Fruit fly (Drosophila melanogaster) whole organism: ENCODE measurements around the gene CG4839.

Experiments
- CG8478 ChIP-seq: fragments of >200 bp; optimal IDR thresholded peaks from 2 replicates; lab custom pipeline; 2018; ENCODE audit warnings: inconsistent platforms
- Dll ChIP-seq: fragments of >200 bp; optimal IDR thresholded peaks from 2 replicates; lab custom pipeline; 2017
- EcR ChIP-seq, 2 experiments: fragments of >200 bp; optimal IDR thresholded peaks; 2 replicates each; lab custom pipeline; 2017; ENCODE audit warnings: missing biosample characterization in 2 of 2, missing genetic modification characterization in 2 of 2, missing genetic modification reagents in 2 of 2
- pan ChIP-seq: fragments of >200 bp; optimal IDR thresholded peaks from 2 replicates; lab custom pipeline; 2017
- psq ChIP-seq: fragments of >200 bp; optimal IDR thresholded peaks from 2 replicates; lab custom pipeline; 2017
- usp ChIP-seq: fragments of >200 bp; optimal IDR thresholded peaks from 2 replicates; lab custom pipeline; 2017; ENCODE audit warnings: missing biosample characterization, missing genetic modification characterization, mixed read lengths

CG4839 gene

DNA sequence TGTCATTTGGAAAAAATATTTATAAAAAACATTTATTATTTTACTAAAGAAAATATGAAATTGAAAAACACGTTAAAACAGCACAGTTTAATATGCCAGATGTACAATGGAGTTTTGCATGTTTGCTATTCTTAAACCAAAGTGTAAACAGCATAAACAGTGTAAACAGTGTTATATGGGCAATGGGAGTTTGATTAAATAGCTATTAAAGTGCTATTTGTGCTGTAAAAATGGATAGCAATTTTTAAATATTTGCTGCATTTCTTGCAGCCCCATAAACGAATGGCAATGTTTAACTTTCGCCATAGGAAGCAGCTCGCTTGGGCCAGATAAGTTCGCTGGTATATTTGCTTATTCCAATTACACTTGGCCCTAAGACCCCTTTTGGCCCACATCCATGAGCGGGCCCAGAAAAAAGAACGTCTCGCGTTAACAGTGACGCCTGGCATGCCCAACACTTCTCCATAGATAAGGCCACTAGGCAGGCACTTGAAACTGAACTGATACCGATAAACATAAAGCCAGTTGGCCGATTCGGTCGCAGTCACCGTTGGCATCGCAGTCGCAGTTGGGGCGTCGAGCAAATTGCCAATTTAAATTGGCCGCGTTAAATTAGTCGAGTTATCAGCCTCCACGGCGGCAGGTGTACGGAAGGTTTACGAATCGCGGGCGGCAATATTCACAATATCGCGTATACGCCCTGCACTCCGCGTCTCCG is at the start of gene CG4839:
TSS of gene CG4839 (plus strand) at position 541 of the 718 bp plus-strand sequence.
- TF ChIP-seq pan (no peak), psq (lab: Kevin White, UChicago) (no peak), Dll (no peak), usp (no peak), CG8478 (lab: Kevin White, UChicago) (no peak), EcR (GFP tag; optimal IDR thresholded peaks at IDR 0.05; lab: Kevin White, UChicago) (no peak)

DNA sequence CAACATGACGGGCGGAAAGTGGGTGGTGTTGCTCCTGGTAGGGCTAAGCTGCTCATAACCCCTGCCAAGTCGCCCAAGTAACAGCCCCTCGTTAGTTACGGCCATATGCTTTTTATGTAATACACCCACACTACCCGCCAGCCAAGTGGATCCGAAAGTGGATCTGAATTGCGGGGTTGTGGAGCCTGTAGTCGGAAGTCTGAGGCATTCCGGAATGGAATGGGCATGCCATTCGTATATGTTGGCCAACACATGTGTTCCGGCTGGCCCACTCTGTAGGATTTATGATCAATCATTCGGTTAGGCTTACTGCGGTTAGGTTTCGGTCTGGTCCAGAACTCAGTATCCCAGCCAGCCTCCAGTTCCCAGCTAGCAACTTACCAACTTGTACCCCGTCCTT is 48.4 kb upstream of the CG4839 start:
- TF ChIP-seq Dll (no peak), usp (no peak), EcR (GFP tag; optimal IDR thresholded peaks at IDR 0.05; lab: Kevin White, UChicago) (no peak), pan (no peak), psq (lab: Kevin White, UChicago) (no peak), CG8478 (lab: Kevin White, UChicago) (no peak)

DNA sequence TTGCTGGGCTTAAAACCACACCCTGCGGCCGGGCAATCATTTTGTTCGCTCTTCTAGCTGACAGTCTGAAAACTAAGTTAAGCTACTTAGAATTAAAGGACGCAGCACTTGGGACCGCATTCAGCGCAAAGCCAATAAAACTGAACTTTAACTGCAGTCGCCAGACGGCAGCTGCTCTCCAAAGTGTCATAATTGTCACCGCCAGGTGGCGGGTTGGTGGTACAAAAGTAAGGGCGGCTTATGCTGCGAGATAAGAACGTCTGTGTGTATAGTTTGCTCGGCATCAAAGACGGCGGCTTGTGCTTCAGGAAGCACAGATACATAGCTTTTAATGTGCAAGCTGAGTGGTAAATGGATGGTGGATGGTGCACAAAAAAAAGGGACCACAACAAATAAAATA is 35.8 kb upstream of the CG4839 start:
- no peak for TF ChIP-seq CG8478 (lab: Kevin White, UChicago)
- TF ChIP-seq Dll: no peak
- TF ChIP-seq usp: no peak
- TF ChIP-seq psq (lab: Kevin White, UChicago): no peak
- TF ChIP-seq pan: no peak
- TF ChIP-seq EcR (GFP tag; optimal IDR thresholded peaks at IDR 0.05; lab: Kevin White, UChicago): no peak

DNA sequence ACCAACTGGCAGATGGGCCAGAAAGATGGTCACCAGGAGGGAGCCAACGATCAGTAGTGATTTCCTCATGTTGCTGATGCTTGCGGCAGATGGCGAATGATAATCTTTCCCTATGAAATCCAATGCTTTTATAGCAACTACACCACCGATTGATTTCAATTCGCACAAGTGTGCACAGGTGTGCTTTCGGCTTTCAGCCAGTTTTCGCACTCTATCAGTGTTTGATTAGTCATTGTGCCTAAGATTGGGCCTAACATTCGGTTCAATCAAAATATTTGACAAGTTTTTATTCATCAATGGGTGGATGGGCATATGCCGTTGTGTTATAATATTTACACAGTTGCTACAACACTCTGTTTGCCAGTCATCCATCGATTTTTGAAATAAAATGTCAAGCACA is 21.9 kb upstream of the CG4839 start, which contains the start of gene CG13135:
TSS of gene CG13135 (minus strand) at position 101 of the 400 bp plus-strand sequence.
- TF ChIP-seq pan (no peak), psq (lab: Kevin White, UChicago) (no peak), CG8478 (lab: Kevin White, UChicago) (no peak), Dll (no peak)

DNA sequence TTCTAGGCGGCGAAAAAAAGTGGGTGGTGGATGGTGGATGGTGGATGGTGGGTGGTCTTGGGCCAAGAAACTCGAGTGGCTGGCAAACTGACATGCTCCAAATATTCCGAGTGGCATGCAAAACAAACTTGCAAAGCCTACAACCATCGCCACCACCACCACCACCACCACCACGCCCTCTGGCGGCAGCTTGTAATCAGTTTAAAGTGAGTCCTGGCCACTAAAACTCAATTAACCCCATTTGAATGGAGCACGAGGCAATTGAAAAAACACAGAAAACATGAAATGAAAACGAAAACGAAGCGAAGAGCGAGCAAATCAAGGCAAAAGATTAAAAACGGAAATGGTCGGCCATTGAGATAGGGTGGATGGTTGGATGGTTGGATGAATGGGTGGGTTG is 20.6 kb upstream of the CG4839 start:
- TF ChIP-seq EcR (GFP tag; optimal IDR thresholded peaks at IDR 0.05; lab: Kevin White, UChicago) (no peak), usp (no peak), pan (no peak), psq (lab: Kevin White, UChicago) (no peak), CG8478 (lab: Kevin White, UChicago) (no peak), Dll (no peak)

- TF ChIP-seq CG8478 (lab: Kevin White, UChicago) (no peak), usp (no peak), Dll (no peak), psq (lab: Kevin White, UChicago) (no peak), EcR (GFP tag; optimal IDR thresholded peaks at IDR 0.05; lab: Kevin White, UChicago) (no peak), pan (no peak)
Observed at dm6 chr2L:10130763-10131162, 13.8 kb upstream of the CG4839 start.

DNA sequence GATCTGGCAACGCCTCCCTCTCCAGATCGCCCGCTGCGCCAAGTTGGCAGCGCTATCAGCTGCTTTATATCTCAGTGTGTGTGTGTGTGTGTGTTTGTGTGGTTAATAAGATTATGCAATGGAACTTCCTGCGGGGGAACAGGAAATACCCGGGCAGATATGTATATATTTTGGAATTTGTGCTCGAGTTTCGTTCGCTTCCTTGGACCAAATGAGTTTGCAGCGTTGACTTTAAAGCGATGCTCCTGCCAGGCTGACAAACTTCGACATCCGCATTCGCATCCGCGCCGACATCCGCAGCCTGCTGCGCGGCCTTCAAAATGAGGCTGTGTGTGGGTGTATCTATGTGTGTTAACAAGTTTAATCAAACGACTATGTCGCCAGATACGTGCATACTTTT is 1.2 kb upstream of the CG4839 start:
- TF ChIP-seq CG8478 (lab: Kevin White, UChicago) (no peak), usp (no peak), psq (lab: Kevin White, UChicago) (no peak)

dm6 chr2L:10145571-10145970 is 995 bp downstream of the CG4839 start:
- TF ChIP-seq EcR (GFP tag; optimal IDR thresholded peaks at IDR 0.05; lab: Kevin White, UChicago) (no peak), pan (no peak), usp (no peak), CG8478 (lab: Kevin White, UChicago) (no peak)

dm6 chr2L:10146723-10147475 is 2.3 kb downstream of the CG4839 start:
- TF ChIP-seq pan: no peak
- no peak for TF ChIP-seq usp
- no peak for TF ChIP-seq Dll

dm6 chr2L:10154395-10154794 is 9.8 kb downstream of the CG4839 start:
- no peak for TF ChIP-seq Dll
- TF ChIP-seq EcR (GFP tag; optimal IDR thresholded peaks at IDR 0.05; lab: Kevin White, UChicago): no peak
- no peak for TF ChIP-seq CG8478 (lab: Kevin White, UChicago)
- no peak for TF ChIP-seq pan

dm6 chr2L:10172402-10172801 is 27.8 kb downstream of the CG4839 start, which contains the start of gene CG13137:
CG13137 (plus strand) TSS chr2L:10172702.
- TF ChIP-seq Dll: no peak
- no peak for TF ChIP-seq CG8478 (lab: Kevin White, UChicago)
- no peak for TF ChIP-seq EcR (GFP tag; optimal IDR thresholded peaks at IDR 0.05; lab: Kevin White, UChicago)
- TF ChIP-seq usp: no peak
- no peak for TF ChIP-seq psq (lab: Kevin White, UChicago)
- no peak for TF ChIP-seq pan

- TF ChIP-seq usp: no peak
- TF ChIP-seq Dll: no peak
- TF ChIP-seq CG8478 (lab: Kevin White, UChicago): no peak
Observed at dm6 chr2L:10180182-10180779, 35.7 kb downstream of the CG4839 start, which contains the start of gene CG44153. CG44153 (minus strand) TSS chr2L:10180256.

DNA sequence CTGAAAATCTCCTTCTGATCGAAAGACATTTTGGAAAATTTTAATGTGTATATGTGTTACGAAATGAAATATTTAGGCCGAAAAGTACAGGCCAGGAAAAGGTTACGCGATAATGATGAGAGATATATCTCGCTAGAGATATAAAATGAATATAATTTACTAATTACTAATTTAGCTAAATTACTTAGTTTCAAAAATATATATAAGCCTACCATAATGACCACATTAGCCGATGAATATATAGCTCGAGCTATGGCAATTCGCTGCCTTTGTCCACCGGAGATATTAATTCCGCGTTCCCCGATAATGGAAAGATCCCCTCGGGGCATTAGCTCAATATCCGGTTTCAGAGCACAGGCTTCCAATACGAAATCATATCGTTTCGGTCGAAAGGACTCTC is 46.8 kb downstream of the CG4839 start, which contains the start of gene Fum4:
TSS of gene Fum4 (minus strand) at position 101 of the 400 bp plus-strand sequence.
- TF ChIP-seq usp: no peak
- no peak for TF ChIP-seq CG8478 (lab: Kevin White, UChicago)
- TF ChIP-seq Dll: no peak
- no peak for TF ChIP-seq psq (lab: Kevin White, UChicago)
- TF ChIP-seq pan: no peak
- no peak for TF ChIP-seq EcR (GFP tag; optimal IDR thresholded peaks at IDR 0.05; lab: Kevin White, UChicago)
